Fruit fly (Drosophila melanogaster) whole organism, wandering third instar larva: ENCODE results near the gene CG32816.
A peak's percentile ranks its signal among the peaks of the same experiment; 100 is the strongest.

Experiments used
- CG32264 ChIP-seq: fragments of 200-800 bp; sonication (Bioruptor generic); optimal IDR thresholded peaks from 2 replicates; lab custom pipeline; 2016; ENCODE audit warnings: missing biosample characterization, missing genetic modification characterization
- CG9705 ChIP-seq: fragments of 200-800 bp; sonication (Bioruptor generic); optimal IDR thresholded peaks from 2 replicates; lab custom pipeline; 2018; ENCODE audit warnings: missing biosample characterization, mild to moderate bottlenecking, missing genetic modification characterization
- Dfd ChIP-seq: fragments of >200 bp; optimal IDR thresholded peaks from 2 replicates; lab custom pipeline; 2017; ENCODE audit warnings: missing biosample characterization, missing genetic modification characterization
- Dif ChIP-seq: fragments of 200-275, 200-300 bp; sonication (Bioruptor generic); optimal IDR thresholded peaks from 2 replicates; lab custom pipeline; 2018; ENCODE audit warnings: missing biosample characterization, missing genetic modification characterization; ENCODE audit not compliant: partially characterized antibody
- HLH106 ChIP-seq: fragments of 200-800 bp; optimal IDR thresholded peaks from 3 replicates; lab custom pipeline; 2019; ENCODE audit warnings: missing biosample characterization, mild to moderate bottlenecking, missing genetic modification characterization, moderate library complexity
- Hnf4 ChIP-seq: fragments of 200-800 bp; sonication (Bioruptor generic); optimal IDR thresholded peaks from 2 replicates; lab custom pipeline; 2016; ENCODE audit warnings: missing biosample characterization, mild to moderate bottlenecking, missing genetic modification characterization
- Hr78 ChIP-seq: fragments of >200 bp; optimal IDR thresholded peaks from 2 replicates; lab custom pipeline; 2017; ENCODE audit warnings: missing biosample characterization, missing genetic modification characterization
- Hr83 ChIP-seq: fragments of 200-300 bp; sonication (Bioruptor generic); optimal IDR thresholded peaks from 2 replicates; lab custom pipeline; 2016; ENCODE audit warnings: missing biosample characterization, mild to moderate bottlenecking, missing genetic modification characterization, moderate library complexity; ENCODE audit not compliant: poor library complexity, severe bottlenecking
- Jra ChIP-seq: sonication (Bioruptor generic); optimal IDR thresholded peaks from 2 replicates; lab custom pipeline; 2016; ENCODE audit warnings: missing biosample characterization, missing genetic modification characterization
- Mio ChIP-seq: sonication (Bioruptor generic); optimal IDR thresholded peaks from 2 replicates; lab custom pipeline; 2016; ENCODE audit warnings: missing biosample characterization, missing genetic modification characterization
- Myc ChIP-seq: fragments of >200 bp; optimal IDR thresholded peaks from 2 replicates; lab custom pipeline; 2017
- N ChIP-seq: fragments of >200 bp; optimal IDR thresholded peaks from 2 replicates; lab custom pipeline; 2018; ENCODE audit warnings: missing biosample characterization, missing external identifiers, missing genetic modification characterization
- OdsH ChIP-seq: fragments of 200-800 bp; sonication (Bioruptor generic); optimal IDR thresholded peaks from 2 replicates; lab custom pipeline; 2016; ENCODE audit warnings: missing biosample characterization, mild to moderate bottlenecking, missing genetic modification characterization
- Rel ChIP-seq, 2 experiments: fragments of 200-800 bp; sonication (Bioruptor generic) in 1 of 2; optimal IDR thresholded peaks; 2 replicates in 1 of 2; 3 replicates in 1 of 2; lab custom pipeline; 2016 to 2019; ENCODE audit warnings: mild to moderate bottlenecking in 2 of 2, missing biosample characterization in 2 of 2, missing genetic modification characterization in 2 of 2, moderate library complexity in 1 of 2
- Sp1 ChIP-seq: fragments of 200-800 bp; sonication (Bioruptor generic); optimal IDR thresholded peaks from 3 replicates; lab custom pipeline; 2019; ENCODE audit warnings: missing biosample characterization, mild to moderate bottlenecking, missing genetic modification characterization, moderate library complexity
- Vsx2 ChIP-seq: fragments of 200-300, 225-300 bp; sonication (Bioruptor generic); optimal IDR thresholded peaks from 2 replicates; lab custom pipeline; 2018; ENCODE audit warnings: missing biosample characterization, missing genetic modification characterization; ENCODE audit not compliant: partially characterized antibody
- br ChIP-seq: fragments of 200-800 bp; sonication (Bioruptor generic); optimal IDR thresholded peaks from 2 replicates; lab custom pipeline; 2016; ENCODE audit warnings: missing biosample characterization, missing genetic modification characterization
- dmrt93B ChIP-seq: fragments of 200-800 bp; sonication (Bioruptor generic); optimal IDR thresholded peaks from 2 replicates; lab custom pipeline; 2018; ENCODE audit warnings: missing biosample characterization, mild to moderate bottlenecking, missing genetic modification characterization
- dsf ChIP-seq: sonication (Bioruptor generic); optimal IDR thresholded peaks from 2 replicates; lab custom pipeline; 2016; ENCODE audit warnings: missing biosample characterization, missing genetic modification characterization, borderline replicate concordance
- ey ChIP-seq: fragments of 200-800 bp; sonication (Bioruptor generic); optimal IDR thresholded peaks from 2 replicates; lab custom pipeline; 2016; ENCODE audit warnings: missing biosample characterization, missing genetic modification characterization
- foxo ChIP-seq, 2 experiments: fragments of 200-800 bp; sonication (Bioruptor generic); optimal IDR thresholded peaks; 2 replicates in 1 of 2; 3 replicates in 1 of 2; lab custom pipeline; 2016 to 2017; ENCODE audit warnings: missing biosample characterization in 2 of 2, missing genetic modification characterization in 2 of 2
- fru ChIP-seq: fragments of 200-800 bp; sonication (Bioruptor generic); optimal IDR thresholded peaks from 3 replicates; lab custom pipeline; 2016; ENCODE audit warnings: missing biosample characterization, mild to moderate bottlenecking, missing genetic modification characterization
- h ChIP-seq: fragments of 200-800 bp; sonication (Bioruptor generic); optimal IDR thresholded peaks from 3 replicates; lab custom pipeline; 2016; ENCODE audit warnings: missing biosample characterization, mild to moderate bottlenecking, missing genetic modification characterization
- lola ChIP-seq: fragments of >200 bp; optimal IDR thresholded peaks from 2 replicates; lab custom pipeline; 2017; ENCODE audit warnings: missing biosample characterization, missing genetic modification characterization
- psq ChIP-seq: fragments of 200-800 bp; sonication (Bioruptor generic); optimal IDR thresholded peaks from 3 replicates; lab custom pipeline; 2017; ENCODE audit warnings: missing biosample characterization, mild to moderate bottlenecking, missing genetic modification characterization, moderate library complexity
- rgr ChIP-seq: fragments of 200-800 bp; sonication (Bioruptor generic); optimal IDR thresholded peaks from 3 replicates; lab custom pipeline; 2016; ENCODE audit warnings: missing biosample characterization, mild to moderate bottlenecking, missing genetic modification characterization
- sage ChIP-seq: fragments of 200-800 bp; sonication (Bioruptor generic); optimal IDR thresholded peaks from 2 replicates; lab custom pipeline; 2016; ENCODE audit warnings: missing biosample characterization, mild to moderate bottlenecking, missing genetic modification characterization
- sv ChIP-seq: fragments of 200-800 bp; sonication (Bioruptor generic); optimal IDR thresholded peaks from 3 replicates; lab custom pipeline; 2016; ENCODE audit warnings: missing biosample characterization, missing genetic modification characterization
- tai ChIP-seq: sonication (Bioruptor generic); optimal IDR thresholded peaks from 2 replicates; lab custom pipeline; 2016; ENCODE audit warnings: missing biosample characterization, missing genetic modification characterization
- woc ChIP-seq: sonication (Bioruptor generic); optimal IDR thresholded peaks from 2 replicates; lab custom pipeline; 2016; ENCODE audit warnings: missing biosample characterization, mild to moderate bottlenecking, missing genetic modification characterization

CG32816 gene

dm6 chrX:494607-495006, 24.1 kb upstream of the CG32816 start, which contains the start of gene CG17778:
Gene CG17778, plus strand, starts transcription at chrX:494614.
- peak; percentile 50 for TF ChIP-seq N (GFP tag; lab: Kevin White, UChicago)
- TF ChIP-seq Vsx2 = no peak
- TF ChIP-seq, all 38 proteins: peak for 1

dm6 chrX:494191-494554, 23.6 kb upstream of the CG32816 start:
- TF ChIP-seq Myc (lab: Kevin White, UChicago) (peak; percentile 14), sv (GFP tag; lab: Kevin White, UChicago) (no peak), OdsH (GFP tag; lab: Kevin White, UChicago) (no peak), Hr83 (GFP tag; lab: Kevin White, UChicago) (no peak), Dif (GFP tag; lab: Kevin White, UChicago) (peak; percentile 45), Dfd (GFP tag; lab: Kevin White, UChicago) (no peak)

DNA sequence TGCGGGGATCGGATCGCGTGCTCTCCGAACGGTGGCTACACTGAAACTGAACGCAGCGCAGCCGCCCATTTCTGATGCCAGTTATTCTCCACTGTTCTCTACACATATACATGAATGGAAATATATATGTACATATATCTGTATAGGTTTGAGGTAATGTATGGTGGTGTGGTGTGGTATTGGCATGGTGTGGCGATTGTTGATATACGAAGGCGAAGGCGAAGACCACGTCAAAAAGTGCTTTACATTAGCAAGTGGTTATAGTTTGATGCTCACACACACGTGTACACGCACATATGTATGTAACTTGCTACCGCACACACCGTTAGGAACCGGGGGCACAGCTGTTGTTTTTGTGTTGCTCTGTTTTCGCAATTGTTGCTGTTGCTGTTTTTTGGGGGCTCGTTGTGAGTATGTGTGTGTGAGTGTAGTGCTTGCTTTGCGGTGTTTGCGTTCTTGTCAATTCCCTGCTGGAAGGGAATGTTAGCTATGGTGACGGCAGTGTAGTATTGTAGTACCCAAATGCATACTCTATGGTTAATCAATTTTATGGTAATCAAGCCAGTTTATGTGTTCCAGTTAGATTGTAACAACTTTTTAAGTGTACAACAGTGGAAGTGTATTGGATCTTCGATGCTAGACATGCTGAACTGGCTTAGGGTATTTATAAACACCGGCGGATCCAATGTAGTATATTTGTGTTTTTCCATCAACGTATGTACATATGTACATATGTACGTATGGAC, 23.1 kb upstream of the CG32816 start, which contains the start of gene CG17896:
Gene CG17896 (minus strand): TSS at position 51 of the 746 bp plus-strand sequence.
- peak; percentile 98 for TF ChIP-seq br (GFP tag; lab: Kevin White, UChicago)
- TF ChIP-seq CG32264 = peak; percentile 96
- TF ChIP-seq Dif (GFP tag; lab: Kevin White, UChicago) = no peak
- TF ChIP-seq OdsH (GFP tag; lab: Kevin White, UChicago) = peak; percentile 98
- no peak for TF ChIP-seq dsf (GFP tag; lab: Kevin White, UChicago)
- peak; percentile 97 for TF ChIP-seq Hnf4 (GFP tag; lab: Kevin White, UChicago)
- no peak for TF ChIP-seq sage (GFP tag; lab: Kevin White, UChicago)
- peak; percentile 61 for TF ChIP-seq Hr83 (GFP tag; lab: Kevin White, UChicago)
- peak; percentile 96 for TF ChIP-seq HLH106 (tag; lab: Kevin White, UChicago)
- TF ChIP-seq CG9705 (GFP tag; lab: Kevin White, UChicago) = peak; percentile 67
- no peak for TF ChIP-seq Hr78 (GFP tag; lab: Kevin White, UChicago)
- peak; percentile 95 for TF ChIP-seq Sp1 (GFP tag; lab: Kevin White, UChicago)
- peak; percentile 83 for TF ChIP-seq Jra (GFP tag; lab: Kevin White, UChicago)
- peak; percentile 99 for TF ChIP-seq woc (GFP tag; lab: Kevin White, UChicago)
- peak; percentile 10 for TF ChIP-seq N (GFP tag; lab: Kevin White, UChicago)
- TF ChIP-seq Dfd (GFP tag; lab: Kevin White, UChicago) = no peak
- no peak for TF ChIP-seq tai (GFP tag; lab: Kevin White, UChicago)
- peak; percentile 95 for TF ChIP-seq psq (GFP tag; lab: Kevin White, UChicago)
- TF ChIP-seq rgr (GFP tag; lab: Kevin White, UChicago) = peak; percentile 98
- peak; percentile 95 to 99 for TF ChIP-seq foxo (GFP tag; optimal IDR thresholded peaks at IDR 0.05; lab: Kevin White, UChicago)
- TF ChIP-seq h (GFP tag; lab: Kevin White, UChicago) = peak; percentile 99
- peak; percentile 99 for TF ChIP-seq ey (GFP tag; lab: Kevin White, UChicago)
- peak; percentile 95 for TF ChIP-seq dmrt93B (GFP tag; lab: Kevin White, UChicago)
- peak; percentile 84 for TF ChIP-seq Mio (GFP tag; lab: Kevin White, UChicago)
- peak; percentile 98 for TF ChIP-seq fru (GFP tag; lab: Kevin White, UChicago)
- TF ChIP-seq Rel (GFP tag; optimal IDR thresholded peaks at IDR 0.05; lab: Kevin White, UChicago) = peak; percentile 86
- TF ChIP-seq Rel (tag; optimal IDR thresholded peaks at IDR 0.05; lab: Kevin White, UChicago) = peak; percentile 61
- peak; percentile 94 for TF ChIP-seq sv (GFP tag; lab: Kevin White, UChicago)

- TF ChIP-seq lola (GFP tag; lab: Kevin White, UChicago) (no peak), Rel (GFP tag; optimal IDR thresholded peaks at IDR 0.05; lab: Kevin White, UChicago) (no peak), Rel (tag; optimal IDR thresholded peaks at IDR 0.05; lab: Kevin White, UChicago) (peak; percentile 96)
These were observed 22.3 kb upstream of the CG32816 start for dm6 chrX:492701-493299.
